Worm (Caenorhabditis elegans): ENCODE data around the gene C14A11.6.

- no peak for TF ChIP-seq dao-5 (tag; optimal IDR thresholded peaks at IDR 0.05)
- TF ChIP-seq him-1 (tag; optimal IDR thresholded peaks at IDR 0.05) = no peak
- TF ChIP-seq W03F9.2 (tag; optimal IDR thresholded peaks at IDR 0.05) = no peak
These were observed 13.8 kb upstream of the C14A11.6 start, which contains the start of gene ssr-2 for ce11 chrX:2827702-2828182.
